Worm (Caenorhabditis elegans) whole organism, L4 larva: Measurements from ENCODE around the gene ubh-1.

ENCODE experiments used
- F37D6.2 ChIP-seq: sonication (generic microtip); optimal IDR thresholded peaks from 2 replicates; lab custom pipeline; 2016; ENCODE audit warnings: mild to moderate bottlenecking, missing genetic modification characterization, missing compliant biosample characterization
- F49E8.2 ChIP-seq: sonication (generic microtip); optimal IDR thresholded peaks from 2 replicates; lab custom pipeline; 2016; ENCODE audit warnings: missing compliant biosample characterization, mild to moderate bottlenecking, missing genetic modification characterization, borderline replicate concordance
- T26A8.4 ChIP-seq: fragments of 200-800 bp; sonication (Bioruptor generic); IDR thresholded peaks from 2 replicates; pipeline ENCODE4 v1.3.6; 2022; ENCODE audit warnings: missing genetic modification characterization, missing compliant biosample characterization
- Y105C5A.15 ChIP-seq: fragments of 200-800 bp; sonication (Bioruptor generic); IDR thresholded peaks from 2 replicates; pipeline ENCODE4 v1.3.6; 2022; ENCODE audit warnings: missing genetic modification characterization, missing compliant biosample characterization
- ZK337.2 ChIP-seq: fragments of 200-800 bp; sonication (Bioruptor generic); IDR thresholded peaks from 2 replicates; pipeline ENCODE4 v1.3.6; 2022; ENCODE audit warnings: missing genetic modification reagents, missing genetic modification characterization, missing compliant biosample characterization
- aly-2 ChIP-seq: sonication (generic microtip); optimal IDR thresholded peaks from 2 replicates; lab custom pipeline; 2018; ENCODE audit warnings: missing biosample characterization, missing genetic modification characterization
- ama-1 ChIP-seq: fragments of 150-350 bp; optimal IDR thresholded peaks from 2 replicates; lab custom pipeline; 2014; ENCODE audit warnings: inconsistent platforms, mixed read lengths
- ceh-20 ChIP-seq: fragments of 200-800 bp; sonication (Bioruptor generic); IDR thresholded peaks from 2 replicates; pipeline ENCODE4 v1.3.6; 2022; ENCODE audit warnings: missing genetic modification reagents, missing genetic modification characterization, missing compliant biosample characterization
- ceh-32 ChIP-seq: sonication (generic microtip); optimal IDR thresholded peaks from 2 replicates; lab custom pipeline; 2016; ENCODE audit warnings: mild to moderate bottlenecking, missing genetic modification characterization, missing compliant biosample characterization; ENCODE audit not compliant: poor library complexity
- ceh-82 ChIP-seq: sonication (generic microtip); optimal IDR thresholded peaks from 2 replicates; lab custom pipeline; 2017; ENCODE audit warnings: missing biosample characterization, missing genetic modification characterization
- ces-1 ChIP-seq: fragments of 150-350 bp; sonication (generic microtip); optimal IDR thresholded peaks from 4 replicates; lab custom pipeline; 2014; ENCODE audit warnings: missing biosample characterization, missing genetic modification reagents, missing genetic modification characterization
- daf-16 ChIP-seq, 3 experiments: sonication (generic microtip); optimal IDR thresholded peaks; 2 replicates each; lab custom pipeline; 2016 to 2017; ENCODE audit warnings: missing genetic modification characterization in 3 of 3, missing genetic modification reagents in 3 of 3, mild to moderate bottlenecking in 2 of 3, missing compliant biosample characterization in 2 of 3, missing biosample characterization in 1 of 3, moderate library complexity in 1 of 3
- egl-43 ChIP-seq: fragments of 200-800 bp; sonication (Bioruptor generic); IDR thresholded peaks from 2 replicates; pipeline ENCODE4 v1.3.6; 2022; ENCODE audit warnings: missing genetic modification reagents, missing genetic modification characterization, missing compliant biosample characterization
- fos-1 ChIP-seq: fragments of 150-350 bp; optimal IDR thresholded peaks from 2 replicates; lab custom pipeline; 2014; ENCODE audit warnings: missing biosample characterization, missing genetic modification characterization
- gei-8 ChIP-seq: fragments of 200-800 bp; sonication (Bioruptor generic); optimal IDR thresholded peaks from 2 replicates; lab custom pipeline; 2018; ENCODE audit warnings: mild to moderate bottlenecking, missing genetic modification characterization, missing compliant biosample characterization
- hif-1 ChIP-seq, 2 experiments: sonication (generic microtip); optimal IDR thresholded peaks; 2 replicates each; lab custom pipeline; 2016 to 2017; ENCODE audit warnings: missing compliant biosample characterization in 2 of 2, missing genetic modification characterization in 2 of 2, missing genetic modification reagents in 2 of 2, missing genotype in 2 of 2, mild to moderate bottlenecking in 1 of 2
- hlh-11 ChIP-seq: fragments of 200-800 bp; sonication (Bioruptor generic); optimal IDR thresholded peaks from 2 replicates; lab custom pipeline; 2018; ENCODE audit warnings: mild to moderate bottlenecking, missing genetic modification characterization, missing compliant biosample characterization
- hlh-30 ChIP-seq: sonication (generic microtip); optimal IDR thresholded peaks from 2 replicates; lab custom pipeline; 2017; ENCODE audit warnings: antibody characterized with exemption, mild to moderate bottlenecking, missing genetic modification characterization, missing compliant biosample characterization; ENCODE audit not compliant: insufficient read depth
- hmg-1.1 ChIP-seq: fragments of 200-800 bp; sonication (Bioruptor generic); IDR thresholded peaks from 2 replicates; pipeline ENCODE4 v1.3.6; 2022; ENCODE audit warnings: missing genetic modification reagents, missing genetic modification characterization, missing compliant biosample characterization
- lim-7 ChIP-seq: fragments of 200-800 bp; sonication (Bioruptor generic); IDR thresholded peaks from 2 replicates; pipeline ENCODE4 v1.3.6; 2022; ENCODE audit warnings: missing genetic modification characterization, missing compliant biosample characterization
- lin-1 ChIP-seq: fragments of 200-800 bp; sonication (Bioruptor generic); IDR thresholded peaks from 2 replicates; pipeline ENCODE4 v1.3.6; 2022; ENCODE audit warnings: missing genetic modification reagents, missing genetic modification characterization, missing compliant biosample characterization
- mep-1 ChIP-seq: fragments of 150-350 bp; sonication (generic microtip); optimal IDR thresholded peaks from 3 replicates; lab custom pipeline; 2014; ENCODE audit warnings: missing biosample characterization, missing genetic modification characterization
- mes-2 ChIP-seq: sonication (generic microtip); optimal IDR thresholded peaks from 2 replicates; lab custom pipeline; 2016; ENCODE audit warnings: missing genotype, mild to moderate bottlenecking, missing genetic modification characterization, missing compliant biosample characterization; ENCODE audit not compliant: poor library complexity, severe bottlenecking
- mxl-3 ChIP-seq: fragments of 200-800 bp; sonication (Bioruptor generic); optimal IDR thresholded peaks from 2 replicates; lab custom pipeline; 2018; ENCODE audit warnings: mild to moderate bottlenecking, missing genetic modification characterization, missing compliant biosample characterization
- nhr-11 ChIP-seq: fragments of 150-350 bp; optimal IDR thresholded peaks from 2 replicates; lab custom pipeline; 2014; ENCODE audit warnings: missing biosample characterization, missing genetic modification characterization
- nhr-111 ChIP-seq: fragments of 200-800 bp; sonication (Bioruptor generic); optimal IDR thresholded peaks from 2 replicates; lab custom pipeline; 2018; ENCODE audit warnings: mild to moderate bottlenecking, missing genetic modification characterization, missing compliant biosample characterization
- nhr-237 ChIP-seq: sonication (generic microtip); optimal IDR thresholded peaks from 2 replicates; lab custom pipeline; 2017; ENCODE audit warnings: missing biosample characterization, missing genetic modification characterization
- nhr-25 ChIP-seq: sonication (generic microtip); optimal IDR thresholded peaks from 2 replicates; lab custom pipeline; 2017; ENCODE audit warnings: missing genetic modification characterization, mild to moderate bottlenecking, missing compliant biosample characterization, antibody characterized with exemption, moderate library complexity, borderline replicate concordance; ENCODE audit not compliant: insufficient read depth
- nhr-28 ChIP-seq: fragments of 150-350 bp; optimal IDR thresholded peaks from 2 replicates; lab custom pipeline; 2014; ENCODE audit warnings: missing biosample characterization, missing genetic modification characterization
- nhr-41 ChIP-seq: fragments of 200-800 bp; sonication (Bioruptor generic); IDR thresholded peaks from 2 replicates; pipeline ENCODE4 v1.3.6; 2022; ENCODE audit warnings: missing genetic modification reagents, missing genetic modification characterization, missing compliant biosample characterization
- nhr-77 ChIP-seq: fragments of 150-350 bp; optimal IDR thresholded peaks from 2 replicates; lab custom pipeline; 2014; ENCODE audit warnings: missing biosample characterization, missing genetic modification characterization
- pha-4 ChIP-seq, 2 experiments: fragments of 150-350 bp in 1 of 2; fragments of 200-800 bp in 1 of 2; sonication (Bioruptor generic) in 1 of 2; IDR thresholded peaks in 1 of 2; optimal IDR thresholded peaks in 1 of 2; 2 replicates each; pipeline versions ENCODE4 v1.3.6 to Lab custom; 2014 to 2022; ENCODE audit warnings: missing genetic modification characterization in 2 of 2, missing genetic modification reagents in 2 of 2, missing biosample characterization in 1 of 2, missing compliant biosample characterization in 1 of 2
- pqm-1 ChIP-seq: sonication (generic microtip); optimal IDR thresholded peaks from 2 replicates; lab custom pipeline; 2017; ENCODE audit warnings: missing biosample characterization, missing genetic modification characterization
- rbr-2 ChIP-seq: sonication (generic microtip); optimal IDR thresholded peaks from 2 replicates; lab custom pipeline; 2016; ENCODE audit warnings: missing genotype, missing genetic modification characterization, missing compliant biosample characterization
- set-16 ChIP-seq: fragments of 200-800 bp; sonication (Bioruptor generic); IDR thresholded peaks from 2 replicates; pipeline ENCODE4 v1.3.6; 2022; ENCODE audit warnings: missing genetic modification reagents, missing genetic modification characterization, missing compliant biosample characterization
- snpc-1.2 ChIP-seq: fragments of 200-800 bp; sonication (Bioruptor generic); IDR thresholded peaks from 2 replicates; pipeline ENCODE4 v1.3.6; 2022; ENCODE audit warnings: missing genetic modification reagents, missing genetic modification characterization, missing compliant biosample characterization
- spr-3 ChIP-seq: fragments of 200-800 bp; sonication (Bioruptor generic); optimal IDR thresholded peaks from 2 replicates; lab custom pipeline; 2018; ENCODE audit warnings: mild to moderate bottlenecking, missing genetic modification characterization, missing compliant biosample characterization
- tag-97 ChIP-seq: fragments of 200-800 bp; sonication (Bioruptor generic); IDR thresholded peaks from 2 replicates; pipeline ENCODE4 v1.3.6; 2022; ENCODE audit warnings: missing genetic modification characterization, missing compliant biosample characterization
- unc-130 ChIP-seq: sonication (generic microtip); optimal IDR thresholded peaks from 2 replicates; lab custom pipeline; 2016; ENCODE audit warnings: missing genetic modification reagents, missing genetic modification characterization, missing compliant biosample characterization
- unc-62 ChIP-seq, 3 experiments: fragments of 150-350 bp in 1 of 3; sonication (generic microtip); optimal IDR thresholded peaks in 2 of 3; peaks in 1 of 3; 1 replicate in 1 of 3; 2 replicates in 2 of 3; lab custom pipeline; 2014 to 2017; ENCODE audit warnings: missing biosample characterization in 3 of 3, missing genetic modification characterization in 3 of 3, missing genetic modification reagents in 3 of 3, missing genotype in 1 of 3
- zag-1 ChIP-seq: fragments of 150-350 bp; optimal IDR thresholded peaks from 2 replicates; lab custom pipeline; 2014; ENCODE audit warnings: missing biosample characterization, missing genetic modification characterization
- zfp-3 ChIP-seq: fragments of 200-800 bp; sonication (Bioruptor generic); conservative IDR thresholded peaks from 2 replicates; pipeline ENCODE4 v1.3.6; 2022; ENCODE audit warnings: missing genetic modification reagents, missing genetic modification characterization, missing compliant biosample characterization
- ztf-7 ChIP-seq: fragments of 150-350 bp; optimal IDR thresholded peaks from 2 replicates; lab custom pipeline; 2014; ENCODE audit warnings: missing biosample characterization, missing genetic modification characterization

The ubh-1 gene

DNA sequence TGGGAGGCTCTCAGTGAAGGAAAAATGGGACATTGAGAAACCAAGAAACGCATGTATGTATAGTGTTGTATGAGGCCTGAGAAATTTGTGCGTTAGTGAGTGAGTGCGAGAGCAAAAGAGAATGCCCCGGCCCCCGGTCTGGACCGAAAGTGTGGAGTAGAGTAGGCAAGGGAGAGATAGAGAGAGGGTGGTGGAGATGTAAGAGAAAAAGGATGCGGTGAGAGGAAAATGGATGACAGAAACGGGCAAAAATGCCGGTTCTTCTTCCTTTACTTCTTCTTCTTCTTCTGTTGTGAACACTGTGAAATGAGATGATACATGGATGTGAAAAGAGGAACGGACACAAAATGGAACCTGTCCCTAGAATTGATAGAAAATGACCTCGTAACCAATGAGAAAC lies 27.1 kb upstream of the ubh-1 start:
- TF ChIP-seq F37D6.2 (tag; lab: Kevin White, UChicago): peak; percentile 10
- peak in 1 of 2 experiments; percentile 89 for TF ChIP-seq unc-62 (GFP tag; optimal IDR thresholded peaks at IDR 0.05 in 1 of 2; lab: Kevin White, UChicago)
- TF ChIP-seq unc-62 (tag; optimal IDR thresholded peaks at IDR 0.05; lab: Kevin White, UChicago): no peak
- TF ChIP-seq ceh-32: no peak
- TF ChIP-seq unc-130 (GFP tag; lab: Kevin White, UChicago): no peak
- peak; percentile 21 for TF ChIP-seq nhr-11 (tag; lab: Kevin White, UChicago)
- no peak for TF ChIP-seq fos-1
- no peak for TF ChIP-seq hlh-30 (tag; lab: Kevin White, UChicago)
- TF ChIP-seq rbr-2 (tag; lab: Kevin White, UChicago): peak; percentile 51
- no peak for TF ChIP-seq spr-3 (GFP tag; lab: Kevin White, UChicago)
- TF ChIP-seq ztf-7 (tag; lab: Kevin White, UChicago): no peak
- peak; percentile 6 for TF ChIP-seq mep-1
- peak; percentile 44; the same call in 1 of the 2 replicates for TF ChIP-seq hmg-1.1 (GFP tag; lab: Robert Waterston, UW)
- no peak for TF ChIP-seq F49E8.2
- no peak for TF ChIP-seq ama-1 (lab: Kevin White, UChicago)
- TF ChIP-seq pqm-1 (tag; lab: Kevin White, UChicago): no peak
- TF ChIP-seq hlh-11: peak; percentile 3
- no peak for TF ChIP-seq snpc-1.2 (GFP tag; lab: Robert Waterston, UW)
- no peak for TF ChIP-seq lin-1 (GFP tag; lab: Robert Waterston, UW)
- TF ChIP-seq nhr-28 (tag; lab: Kevin White, UChicago): no peak
- peak; percentile 57 for TF ChIP-seq mxl-3
- TF ChIP-seq T26A8.4 (GFP tag; lab: Robert Waterston, UW): no peak
- no peak for TF ChIP-seq hif-1 (tag; optimal IDR thresholded peaks at IDR 0.05; lab: Kevin White, UChicago)
- TF ChIP-seq aly-2 (tag; lab: Kevin White, UChicago): no peak
- no peak for TF ChIP-seq pha-4 (GFP tag; IDR thresholded peaks at IDR 0.05; lab: Robert Waterston, UW)
- no peak for TF ChIP-seq pha-4 (tag; optimal IDR thresholded peaks at IDR 0.05; lab: Kevin White, UChicago)
- TF ChIP-seq egl-43 (GFP tag; lab: Robert Waterston, UW): 0 out of 2 replicates have a peak, but pooled peaks have one; percentile 58
- TF ChIP-seq ces-1 (GFP tag; lab: Kevin White, UChicago): no peak
- no peak for TF ChIP-seq daf-16 (GFP tag; optimal IDR thresholded peaks at IDR 0.05; lab: Kevin White, UChicago)
- TF ChIP-seq daf-16 (tag; optimal IDR thresholded peaks at IDR 0.05; lab: Kevin White, UChicago): peak; percentile 28
- TF ChIP-seq, all 104 proteins: peak for 10

DNA sequence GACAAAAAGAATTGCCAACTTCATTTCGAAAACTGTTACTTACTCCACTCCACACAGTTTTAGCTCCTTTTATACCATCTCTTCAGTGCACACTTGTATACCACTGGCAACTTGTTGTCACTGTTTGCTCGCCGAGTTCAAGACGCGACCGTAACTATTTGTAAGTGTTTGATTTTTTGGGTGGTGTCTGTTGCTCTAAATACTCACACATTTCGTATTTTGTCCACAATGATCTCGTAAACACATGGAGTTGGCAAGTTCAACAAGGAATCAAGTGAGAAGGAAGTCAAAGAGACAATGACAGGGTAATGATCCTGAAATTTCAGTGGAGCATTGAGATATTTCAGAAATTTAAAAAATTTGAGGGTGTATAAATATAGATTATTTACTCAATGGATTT lies 21.8 kb upstream of the ubh-1 start, which contains the start of gene hpo-26:
Gene hpo-26 (minus strand): TSS at position 31 of the 400 bp plus-strand sequence.
- TF ChIP-seq zfp-3 (GFP tag; lab: Robert Waterston, UW) (no peak), daf-16 (GFP tag; optimal IDR thresholded peaks at IDR 0.05; lab: Kevin White, UChicago) (no peak), daf-16 (tag; optimal IDR thresholded peaks at IDR 0.05; lab: Kevin White, UChicago) (peak; percentile 75), nhr-111 (GFP tag; lab: Kevin White, UChicago) (no peak), ceh-20 (GFP tag; lab: Robert Waterston, UW) (no peak), ZK337.2 (GFP tag; lab: Robert Waterston, UW) (no peak), mes-2 (tag; lab: Kevin White, UChicago) (peak; percentile 5), egl-43 (GFP tag; lab: Robert Waterston, UW) (0 out of 2 replicates have a peak, but pooled peaks have one; percentile 4)

DNA sequence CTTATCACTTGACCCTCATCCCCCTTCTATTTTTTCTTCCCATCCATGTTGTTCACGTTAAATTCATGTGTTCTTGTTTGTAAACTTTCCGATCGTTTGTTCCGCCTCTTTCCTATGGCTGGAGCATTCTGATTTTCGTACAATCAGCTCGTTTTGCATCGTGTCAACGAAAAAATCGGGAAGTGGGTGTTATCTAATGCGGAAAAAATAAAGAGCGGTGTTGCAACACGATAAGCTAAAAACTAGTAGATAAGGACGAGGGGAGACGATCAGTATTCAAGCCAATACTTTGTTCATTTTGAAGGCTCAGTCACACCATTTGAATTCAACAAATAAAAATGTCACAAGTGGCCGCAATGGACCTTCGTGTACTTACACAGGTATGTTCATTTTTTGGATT lies 13.5 kb upstream of the ubh-1 start, which contains the start of gene acs-1:
Gene acs-1 (plus strand): TSS at position 233 of the 400 bp plus-strand sequence.
- TF ChIP-seq rbr-2 (tag; lab: Kevin White, UChicago) (no peak), nhr-28 (tag; lab: Kevin White, UChicago) (peak; percentile 71), hlh-30 (tag; lab: Kevin White, UChicago) (no peak), zag-1 (no peak), daf-16 (GFP tag; optimal IDR thresholded peaks at IDR 0.05; lab: Kevin White, UChicago) (no peak), daf-16 (tag; optimal IDR thresholded peaks at IDR 0.05; lab: Kevin White, UChicago) (peak; percentile 69), egl-43 (GFP tag; lab: Robert Waterston, UW) (no peak), F37D6.2 (tag; lab: Kevin White, UChicago) (no peak), ceh-82 (tag; lab: Kevin White, UChicago) (no peak), zfp-3 (GFP tag; lab: Robert Waterston, UW) (no peak), nhr-77 (tag; lab: Kevin White, UChicago) (peak; percentile 6), nhr-41 (GFP tag; lab: Robert Waterston, UW) (no peak), nhr-111 (GFP tag; lab: Kevin White, UChicago) (no peak), gei-8 (GFP tag; lab: Kevin White, UChicago) (no peak), nhr-11 (tag; lab: Kevin White, UChicago) (no peak), nhr-237 (no peak), aly-2 (tag; lab: Kevin White, UChicago) (no peak), set-16 (no peak), spr-3 (GFP tag; lab: Kevin White, UChicago) (no peak), lim-7 (GFP tag; lab: Robert Waterston, UW) (no peak), pqm-1 (tag; lab: Kevin White, UChicago) (peak; percentile 80), tag-97 (GFP tag; lab: Robert Waterston, UW) (no peak), Y105C5A.15 (GFP tag; lab: Robert Waterston, UW) (no peak), nhr-25 (tag; lab: Kevin White, UChicago) (no peak)
